Fruit fly (Drosophila melanogaster) whole organism, embryonic: Measurements from ENCODE around the gene CG7601.
A peak's percentile ranks its signal among the peaks of the same experiment; 100 is the strongest.

Source experiments
- B-H2 ChIP-seq: fragments of 200-800 bp; sonication (Bioruptor generic); optimal IDR thresholded peaks from 2 replicates; lab custom pipeline; 2018; ENCODE audit warnings: missing biosample characterization, mild to moderate bottlenecking, missing genetic modification characterization
- BEAF-32 ChIP-seq: fragments of 200-800 bp; sonication (Bioruptor generic); optimal IDR thresholded peaks from 3 replicates; lab custom pipeline; 2017; ENCODE audit warnings: missing biosample characterization, missing genetic modification characterization, mild to moderate bottlenecking, moderate library complexity, missing genetic modification reagents
- Bdp1 ChIP-seq: fragments of 200-800 bp; sonication (Bioruptor generic); optimal IDR thresholded peaks from 3 replicates; lab custom pipeline; 2016; ENCODE audit warnings: missing biosample characterization, missing genetic modification characterization
- Bgb ChIP-seq: fragments of 200-800 bp; sonication (Bioruptor generic); IDR thresholded peaks from 2 replicates; pipeline ENCODE4 v1.3.6; 2022; ENCODE audit warnings: missing biosample characterization, missing genetic modification characterization; ENCODE audit not compliant: partially characterized antibody
- BtbVII ChIP-seq: fragments of 200-800 bp; sonication (Bioruptor generic); optimal IDR thresholded peaks from 3 replicates; lab custom pipeline; 2017; ENCODE audit warnings: missing biosample characterization, mild to moderate bottlenecking, missing genetic modification characterization
- Bteb2 ChIP-seq: fragments of 200-800 bp; sonication (Bioruptor generic); optimal IDR thresholded peaks from 2 replicates; lab custom pipeline; 2016; ENCODE audit warnings: missing biosample characterization, missing genetic modification characterization
- CG10274 ChIP-seq: fragments of 200-800 bp; sonication (Bioruptor generic); optimal IDR thresholded peaks from 3 replicates; lab custom pipeline; 2017; ENCODE audit warnings: missing biosample characterization, mild to moderate bottlenecking, missing genetic modification characterization
- CG10462 ChIP-seq: fragments of 200-800 bp; sonication (Bioruptor generic); optimal IDR thresholded peaks from 2 replicates; lab custom pipeline; 2016; ENCODE audit warnings: missing biosample characterization, missing genetic modification characterization
- CG11398 ChIP-seq: fragments of 200-800 bp; sonication (Bioruptor generic); optimal IDR thresholded peaks from 2 replicates; lab custom pipeline; 2016; ENCODE audit warnings: missing biosample characterization, missing genetic modification characterization
- CG12659 ChIP-seq: fragments of 200-800 bp; sonication (Bioruptor generic); optimal IDR thresholded peaks from 3 replicates; lab custom pipeline; 2017; ENCODE audit warnings: mild to moderate bottlenecking, missing biosample characterization, missing genetic modification reagents, missing genetic modification characterization
- CG13775 ChIP-seq: fragments of 200-800 bp; sonication (Bioruptor generic); optimal IDR thresholded peaks from 3 replicates; lab custom pipeline; 2017; ENCODE audit warnings: missing biosample characterization, mild to moderate bottlenecking, missing genetic modification characterization
- CG1647 ChIP-seq: fragments of 200-800 bp; sonication (Bioruptor generic); optimal IDR thresholded peaks from 3 replicates; lab custom pipeline; 2016; ENCODE audit warnings: missing biosample characterization, missing genetic modification characterization
- CG16779 ChIP-seq: fragments of 200-800 bp; sonication (Bioruptor generic); IDR thresholded peaks from 2 replicates; pipeline ENCODE4 v1.3.6; 2022; ENCODE audit warnings: missing biosample characterization, missing genetic modification characterization
- CG16813 ChIP-seq: fragments of 200-800 bp; sonication (Bioruptor generic); IDR thresholded peaks from 3 replicates; pipeline ENCODE4 v1.3.6; 2022; ENCODE audit warnings: missing biosample characterization, missing genetic modification characterization; ENCODE audit not compliant: partially characterized antibody
- CG16815 ChIP-seq: fragments of 200-800 bp; sonication (Bioruptor generic); optimal IDR thresholded peaks from 3 replicates; lab custom pipeline; 2017; ENCODE audit warnings: missing biosample characterization, mild to moderate bottlenecking, missing genetic modification characterization
- CG17361 ChIP-seq: fragments of 200-800 bp; sonication (Bioruptor generic); IDR thresholded peaks from 3 replicates; pipeline ENCODE4 v1.3.6; 2022; ENCODE audit warnings: missing biosample characterization, missing genetic modification characterization
- CG17568 ChIP-seq: fragments of 200-800 bp; sonication (Bioruptor generic); optimal IDR thresholded peaks from 2 replicates; lab custom pipeline; 2018; ENCODE audit warnings: missing biosample characterization, mild to moderate bottlenecking, missing genetic modification characterization, moderate library complexity
- CG17912 ChIP-seq: fragments of 200-800 bp; sonication (Bioruptor generic); optimal IDR thresholded peaks from 2 replicates; lab custom pipeline; 2018; ENCODE audit warnings: missing biosample characterization, mild to moderate bottlenecking, missing genetic modification characterization
- CG1832 ChIP-seq: fragments of 200-800 bp; sonication (Bioruptor generic); optimal IDR thresholded peaks from 2 replicates; lab custom pipeline; 2017; ENCODE audit warnings: missing biosample characterization, mild to moderate bottlenecking, missing genetic modification characterization, inconsistent platforms
- CG2202 ChIP-seq: fragments of 200-800 bp; sonication (Bioruptor generic); optimal IDR thresholded peaks from 2 replicates; lab custom pipeline; 2018; ENCODE audit warnings: missing biosample characterization, mild to moderate bottlenecking, missing genetic modification characterization
- CG31388 ChIP-seq: fragments of 200-800 bp; sonication (Bioruptor generic); optimal IDR thresholded peaks from 2 replicates; lab custom pipeline; 2016; ENCODE audit warnings: missing biosample characterization, missing genetic modification characterization
- CG32772 ChIP-seq: fragments of 200-800 bp; sonication (Bioruptor generic); IDR thresholded peaks from 2 replicates; pipeline ENCODE4 v1.3.6; 2022; ENCODE audit warnings: missing biosample characterization, missing genetic modification characterization
- CG4730 ChIP-seq: fragments of 200-800 bp; sonication (Bioruptor generic); IDR thresholded peaks from 2 replicates; pipeline ENCODE4 v1.3.6; 2022; ENCODE audit warnings: missing biosample characterization, missing genetic modification characterization
- CG4854 ChIP-seq: fragments of 200-800 bp; sonication (Bioruptor generic); optimal IDR thresholded peaks from 2 replicates; lab custom pipeline; 2016; ENCODE audit warnings: missing biosample characterization, missing genetic modification characterization, inconsistent platforms
- CG6272 ChIP-seq: fragments of 200-800 bp; sonication (Bioruptor generic); IDR thresholded peaks from 2 replicates; pipeline ENCODE4 v1.3.6; 2022; ENCODE audit warnings: missing biosample characterization, missing genetic modification characterization
- CG6683 ChIP-seq: fragments of 200-800 bp; sonication (Bioruptor generic); optimal IDR thresholded peaks from 2 replicates; lab custom pipeline; 2017; ENCODE audit warnings: missing biosample characterization, mild to moderate bottlenecking, missing genetic modification characterization, missing genetic modification reagents
- CG7271 ChIP-seq: fragments of 200-800 bp; sonication (Bioruptor generic); optimal IDR thresholded peaks from 2 replicates; lab custom pipeline; 2018; ENCODE audit warnings: missing biosample characterization, mild to moderate bottlenecking, missing genetic modification characterization, moderate library complexity
- CG9437 ChIP-seq: fragments of 200-800 bp; sonication (Bioruptor generic); optimal IDR thresholded peaks from 2 replicates; lab custom pipeline; 2018; ENCODE audit warnings: missing biosample characterization, mild to moderate bottlenecking, missing genetic modification characterization
- CHES-1-like ChIP-seq: fragments of 200-800 bp; sonication (Bioruptor generic); optimal IDR thresholded peaks from 2 replicates; lab custom pipeline; 2016; ENCODE audit warnings: missing biosample characterization, missing genetic modification characterization
- Dip2 ChIP-seq: fragments of 200-800 bp; sonication (Bioruptor generic); IDR thresholded peaks from 2 replicates; pipeline ENCODE4 v1.3.6; 2022; ENCODE audit warnings: missing biosample characterization, missing genetic modification characterization
- ERR ChIP-seq: fragments of 200-800 bp; sonication (Bioruptor generic); optimal IDR thresholded peaks from 2 replicates; lab custom pipeline; 2016; ENCODE audit warnings: missing biosample characterization, missing genetic modification characterization
- Gsc ChIP-seq: fragments of 200-800 bp; sonication (Bioruptor generic); IDR thresholded peaks from 2 replicates; pipeline ENCODE4 v1.3.6; 2022; ENCODE audit warnings: missing biosample characterization, missing genetic modification characterization
- H15 ChIP-seq: fragments of 200-800 bp; sonication (Bioruptor generic); IDR thresholded peaks from 3 replicates; pipeline ENCODE4 v1.3.6; 2022; ENCODE audit warnings: missing biosample characterization, missing genetic modification characterization
- MTF-1 ChIP-seq: fragments of 200-800 bp; sonication (Bioruptor generic); optimal IDR thresholded peaks from 2 replicates; lab custom pipeline; 2018; ENCODE audit warnings: missing biosample characterization, mild to moderate bottlenecking, missing genetic modification characterization, borderline replicate concordance
- Nf-YC ChIP-seq: fragments of 200-800 bp; optimal IDR thresholded peaks from 3 replicates; lab custom pipeline; 2019; ENCODE audit warnings: missing biosample characterization, mild to moderate bottlenecking, missing genetic modification characterization, moderate library complexity
- Optix ChIP-seq: fragments of 200-800 bp; sonication (Bioruptor generic); IDR thresholded peaks from 3 replicates; pipeline ENCODE4 v1.3.6; 2022; ENCODE audit warnings: missing biosample characterization, missing genetic modification characterization
- Pdp1 ChIP-seq, 2 experiments: fragments of 200-800 bp; sonication (Bioruptor generic); optimal IDR thresholded peaks; 3 replicates each; lab custom pipeline; 2016; ENCODE audit warnings: missing biosample characterization in 2 of 2, missing genetic modification characterization in 2 of 2, mild to moderate bottlenecking in 1 of 2, moderate library complexity in 1 of 2
- Xrp1 ChIP-seq: fragments of 200-800 bp; sonication (Bioruptor generic); IDR thresholded peaks from 2 replicates; pipeline ENCODE4 v1.3.6; 2022; ENCODE audit warnings: missing biosample characterization, missing genetic modification characterization
- ase ChIP-seq: fragments of 200-800 bp; sonication (Bioruptor generic); IDR thresholded peaks from 3 replicates; pipeline ENCODE4 v1.3.6; 2022; ENCODE audit warnings: missing biosample characterization, missing genetic modification characterization
- ato ChIP-seq: fragments of 200-800 bp; sonication (Bioruptor generic); IDR thresholded peaks from 2 replicates; pipeline ENCODE4 v1.3.6; 2022; ENCODE audit warnings: missing biosample characterization, missing genetic modification characterization; ENCODE audit not compliant: partially characterized antibody
- bbx ChIP-seq: fragments of 200-800 bp; sonication (Bioruptor generic); IDR thresholded peaks from 2 replicates; pipeline ENCODE4 v1.3.6; 2022; ENCODE audit warnings: missing biosample characterization, missing genetic modification characterization; ENCODE audit not compliant: partially characterized antibody
- grn ChIP-seq: fragments of 200-800 bp; sonication (Bioruptor generic); optimal IDR thresholded peaks from 3 replicates; lab custom pipeline; 2017; ENCODE audit warnings: missing biosample characterization, missing genetic modification characterization
- gro ChIP-seq: fragments of 200-800 bp; sonication (Bioruptor generic); optimal IDR thresholded peaks from 2 replicates; lab custom pipeline; 2016; ENCODE audit warnings: missing biosample characterization, missing genetic modification characterization
- hb ChIP-seq: fragments of 200-800 bp; sonication (Bioruptor generic); IDR thresholded peaks from 3 replicates; pipeline ENCODE4 v1.3.6; 2022; ENCODE audit warnings: missing biosample characterization, missing genetic modification characterization; ENCODE audit not compliant: partially characterized antibody
- inv ChIP-seq: fragments of 200-800 bp; sonication (Bioruptor generic); IDR thresholded peaks from 2 replicates; pipeline ENCODE4 v1.3.6; 2022; ENCODE audit warnings: missing biosample characterization, missing genetic modification characterization; ENCODE audit not compliant: partially characterized antibody
- ken ChIP-seq: fragments of 200-800 bp; sonication (Bioruptor generic); IDR thresholded peaks from 3 replicates; pipeline ENCODE4 v1.3.6; 2022; ENCODE audit warnings: missing biosample characterization, missing genetic modification characterization
- repo ChIP-seq: fragments of 200-800 bp; sonication (Bioruptor generic); optimal IDR thresholded peaks from 2 replicates; lab custom pipeline; 2016; ENCODE audit warnings: missing biosample characterization, missing genetic modification characterization
- sc ChIP-seq, 3 experiments: fragments of >200 bp in 2 of 3; fragments of 200-800 bp in 1 of 3; sonication (Bioruptor generic) in 1 of 3; optimal IDR thresholded peaks; 2 replicates in 2 of 3; 3 replicates in 1 of 3; lab custom pipeline; 2017; ENCODE audit warnings: mild to moderate bottlenecking in 1 of 3, missing biosample characterization in 1 of 3, missing genetic modification characterization in 1 of 3, missing genetic modification reagents in 1 of 3
- shn ChIP-seq: fragments of 200-800 bp; sonication (Bioruptor generic); optimal IDR thresholded peaks from 3 replicates; lab custom pipeline; 2016; ENCODE audit warnings: missing biosample characterization, missing genetic modification characterization

Gene CG7601

DNA sequence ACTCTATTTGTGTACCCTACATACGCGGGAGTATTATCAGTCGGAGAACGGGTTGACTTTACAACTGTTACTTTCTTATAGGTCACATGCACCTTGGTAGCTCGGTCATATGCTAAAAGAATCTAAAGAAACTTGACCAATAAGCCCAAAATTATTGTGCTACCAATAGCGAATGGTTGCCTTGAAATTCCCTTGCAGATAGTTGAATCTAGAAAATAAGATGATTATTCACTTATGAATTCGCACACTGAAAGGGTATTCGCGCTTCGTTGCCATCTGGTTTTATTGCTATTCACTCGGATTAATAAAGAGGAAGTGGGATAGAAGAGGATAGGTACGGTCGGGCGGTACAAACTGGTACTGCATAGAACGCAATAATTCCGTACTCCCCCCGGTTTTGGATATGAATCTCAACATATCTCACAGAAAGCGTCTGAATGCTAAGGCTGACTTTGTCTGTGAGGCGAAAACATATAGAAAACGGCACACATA, 37.3 kb upstream of the CG7601 start (continued):
- peak; percentile 33 for TF ChIP-seq BtbVII (GFP tag; lab: Kevin White, UChicago)
- peak; percentile 62 for TF ChIP-seq Xrp1
- peak; percentile 21; the same call in 1 of the 2 replicates for TF ChIP-seq CG6272 (GFP tag; lab: Robert Waterston, UW)
- peak; percentile 92 for TF ChIP-seq CG10274 (GFP tag; lab: Kevin White, UChicago)
- TF ChIP-seq shn = peak; percentile 89
- TF ChIP-seq Nf-YC (tag; lab: Kevin White, UChicago) = peak; percentile 51
- no peak for TF ChIP-seq Bgb
- peak; percentile 77 for TF ChIP-seq CHES-1-like (GFP tag; lab: Kevin White, UChicago)
- peak; percentile 41 for TF ChIP-seq Bteb2 (GFP tag; lab: Kevin White, UChicago)
- TF ChIP-seq CG12659 (GFP tag; lab: Kevin White, UChicago) = peak; percentile 76
- peak; percentile 64; the same call in 1 of the 2 replicates for TF ChIP-seq CG4730 (GFP tag; lab: Robert Waterston, UW)
- peak; percentile 80 for TF ChIP-seq CG17361
- no peak for TF ChIP-seq sc (optimal IDR thresholded peaks at IDR 0.05; lab: Kevin White, UChicago)
- peak; percentile 20 for TF ChIP-seq sc (GFP tag; optimal IDR thresholded peaks at IDR 0.05; lab: Kevin White, UChicago)
- peak; percentile 32 for TF ChIP-seq CG10462 (GFP tag; lab: Kevin White, UChicago)
- TF ChIP-seq Pdp1 (GFP tag; optimal IDR thresholded peaks at IDR 0.05; lab: Kevin White, UChicago) = peak; percentile 65 to 70
- peak; percentile 68 for TF ChIP-seq CG11398
- TF ChIP-seq CG17568 (GFP tag; lab: Kevin White, UChicago) = no peak
- TF ChIP-seq CG32772 (GFP tag; lab: Robert Waterston, UW) = peak; percentile 57
- no peak for TF ChIP-seq Gsc (GFP tag; lab: Robert Waterston, UW)
- TF ChIP-seq Optix (GFP tag; lab: Robert Waterston, UW) = peak; percentile 70; the same call in 1 of the 3 replicates
- TF ChIP-seq CG16815 (GFP tag; lab: Kevin White, UChicago) = peak; percentile 77
- no peak for TF ChIP-seq ase (GFP tag; lab: Robert Waterston, UW)
- TF ChIP-seq CG6683 (GFP tag; lab: Kevin White, UChicago) = peak; percentile 22
- no peak for TF ChIP-seq CG7271 (tag; lab: Kevin White, UChicago)
- TF ChIP-seq BEAF-32 = no peak
- no peak for TF ChIP-seq gro (GFP tag; lab: Kevin White, UChicago)
- peak; percentile 73 for TF ChIP-seq repo (GFP tag; lab: Kevin White, UChicago)
- TF ChIP-seq inv (GFP tag; lab: Robert Waterston, UW) = no peak
- TF ChIP-seq CG31388 (GFP tag; lab: Kevin White, UChicago) = no peak
- 0 out of 2 replicates have a peak, but pooled peaks have one; percentile 6 for TF ChIP-seq CG16779 (GFP tag; lab: Robert Waterston, UW)
- TF ChIP-seq bbx (GFP tag; lab: Robert Waterston, UW) = no peak
- TF ChIP-seq CG17912 (GFP tag; lab: Kevin White, UChicago) = no peak
- TF ChIP-seq hb (GFP tag; lab: Robert Waterston, UW) = no peak
- TF ChIP-seq H15 (GFP tag; lab: Robert Waterston, UW) = peak; percentile 61; the same call in 2 of the 3 replicates
- peak; percentile 64 for TF ChIP-seq B-H2 (GFP tag; lab: Kevin White, UChicago)
- TF ChIP-seq CG1647 (GFP tag; lab: Kevin White, UChicago) = peak; percentile 57
- peak; percentile 16 for TF ChIP-seq ERR (GFP tag; lab: Kevin White, UChicago)
- no peak for TF ChIP-seq CG1832 (GFP tag; lab: Kevin White, UChicago)
- peak; percentile 53 for TF ChIP-seq CG9437 (GFP tag; lab: Kevin White, UChicago)
- peak; percentile 27 for TF ChIP-seq grn
- peak; percentile 75 for TF ChIP-seq CG13775 (GFP tag; lab: Kevin White, UChicago)
- no peak for TF ChIP-seq MTF-1 (GFP tag; lab: Kevin White, UChicago)
- TF ChIP-seq Bdp1 (GFP tag; lab: Kevin White, UChicago) = peak; percentile 54
- TF ChIP-seq CG2202 (tag; lab: Kevin White, UChicago) = no peak
- no peak for TF ChIP-seq CG16813 (GFP tag; lab: Robert Waterston, UW)
- TF ChIP-seq ato (GFP tag; lab: Robert Waterston, UW) = no peak
- TF ChIP-seq Dip2 (GFP tag; lab: Robert Waterston, UW) = 0 out of 2 replicates have a peak, but pooled peaks have one; percentile 10
- peak; percentile 61; the same call in 1 of the 3 replicates for TF ChIP-seq ken (GFP tag; lab: Robert Waterston, UW)
- TF ChIP-seq CG4854 (GFP tag; lab: Kevin White, UChicago) = peak; percentile 56
